Worm (Caenorhabditis elegans) whole organism, L1 larva: ENCODE data around the gene valv-1.
A peak's percentile ranks its signal among the peaks of the same experiment; 100 is the strongest.

Source experiments
- C04F5.9 ChIP-seq: sonication (generic microtip); optimal IDR thresholded peaks from 2 replicates; lab custom pipeline; 2016; ENCODE audit warnings: missing genetic modification characterization, missing compliant biosample characterization
- F16B12.6 ChIP-seq: fragments of 150-350 bp; optimal IDR thresholded peaks from 2 replicates; lab custom pipeline; 2014; ENCODE audit warnings: missing biosample characterization, missing genetic modification characterization
- Y116A8C.19 ChIP-seq: sonication (generic microtip); optimal IDR thresholded peaks from 2 replicates; lab custom pipeline; 2016; ENCODE audit warnings: missing compliant biosample characterization, missing genetic modification characterization, borderline replicate concordance
- alr-1 ChIP-seq: fragments of 200-800 bp; sonication (Bioruptor generic); optimal IDR thresholded peaks from 2 replicates; lab custom pipeline; 2018; ENCODE audit warnings: borderline replicate concordance, mild to moderate bottlenecking, missing genetic modification characterization, missing compliant biosample characterization
- ama-1 ChIP-seq: fragments of 150-350 bp; optimal IDR thresholded peaks from 2 replicates; lab custom pipeline; 2014
- ceh-63 ChIP-seq: fragments of 200-800 bp; sonication (Bioruptor generic); optimal IDR thresholded peaks from 2 replicates; lab custom pipeline; 2018; ENCODE audit warnings: mild to moderate bottlenecking, missing genetic modification characterization, missing compliant biosample characterization
- ceh-82 ChIP-seq, 3 experiments: fragments of 150-350 bp in 1 of 3; sonication (generic microtip) in 2 of 3; optimal IDR thresholded peaks; 2 replicates each; lab custom pipeline; 2014 to 2017; ENCODE audit warnings: missing biosample characterization in 3 of 3, missing genetic modification characterization in 3 of 3
- ceh-88 ChIP-seq: fragments of 200-800 bp; sonication (Bioruptor generic); IDR thresholded peaks from 2 replicates; pipeline ENCODE4 v1.3.6; 2022; ENCODE audit warnings: missing genetic modification characterization, missing compliant biosample characterization
- ceh-90 ChIP-seq: sonication (generic microtip); optimal IDR thresholded peaks from 2 replicates; lab custom pipeline; 2016; ENCODE audit warnings: missing genetic modification characterization, missing compliant biosample characterization
- efl-1 ChIP-seq, 4 experiments: fragments of 150-350 bp; optimal IDR thresholded peaks in 3 of 4; peaks in 1 of 4; 1 replicate in 1 of 4; 2 replicates in 3 of 4; lab custom pipeline; 2014; ENCODE audit warnings: missing biosample characterization in 2 of 4, missing genetic modification characterization in 2 of 4, missing genetic modification reagents in 2 of 4
- efl-3 ChIP-seq: fragments of 200-800 bp; sonication (Bioruptor generic); optimal IDR thresholded peaks from 2 replicates; lab custom pipeline; 2018; ENCODE audit warnings: mild to moderate bottlenecking, missing genetic modification characterization, missing compliant biosample characterization
- egl-13 ChIP-seq: sonication (generic microtip); optimal IDR thresholded peaks from 2 replicates; lab custom pipeline; 2016; ENCODE audit warnings: missing genotype, missing genetic modification reagents, missing genetic modification characterization, missing compliant biosample characterization
- egl-27 ChIP-seq, 2 experiments: fragments of 150-350 bp in 1 of 2; sonication (generic microtip); optimal IDR thresholded peaks; 3 replicates each; lab custom pipeline; 2017 to 2018; ENCODE audit warnings: missing biosample characterization in 2 of 2, missing genetic modification characterization in 2 of 2, missing genetic modification reagents in 2 of 2
- elt-2 ChIP-seq: sonication (generic microtip); optimal IDR thresholded peaks from 2 replicates; lab custom pipeline; 2016; ENCODE audit warnings: missing genetic modification characterization, mild to moderate bottlenecking, inconsistent platforms, missing compliant biosample characterization, missing genetic modification reagents
- elt-3 ChIP-seq, 6 experiments: fragments of 150-350 bp in 1 of 6; sonication (generic microtip); optimal IDR thresholded peaks; 2 replicates each; lab custom pipeline; 2017 to 2018; ENCODE audit warnings: missing biosample characterization in 6 of 6, missing genetic modification characterization in 6 of 6, inconsistent platforms in 1 of 6
- fkh-10 ChIP-seq: sonication (generic microtip); optimal IDR thresholded peaks from 2 replicates; lab custom pipeline; 2017; ENCODE audit warnings: missing biosample characterization, missing genetic modification reagents, missing genetic modification characterization
- fos-1 ChIP-seq: fragments of 150-350 bp; optimal IDR thresholded peaks from 2 replicates; lab custom pipeline; 2014; ENCODE audit warnings: missing biosample characterization, missing genetic modification characterization
- grh-1 ChIP-seq: fragments of 200-800 bp; sonication (Bioruptor generic); IDR thresholded peaks from 2 replicates; pipeline ENCODE4 v1.3.6; 2022; ENCODE audit warnings: missing genetic modification reagents, missing genetic modification characterization, missing compliant biosample characterization
- hlh-17 ChIP-seq: fragments of 200-800 bp; sonication (Bioruptor generic); optimal IDR thresholded peaks from 2 replicates; lab custom pipeline; 2018; ENCODE audit warnings: missing genetic modification characterization, mild to moderate bottlenecking, missing compliant biosample characterization, moderate library complexity, borderline replicate concordance
- hlh-4 ChIP-seq: sonication (generic microtip); optimal IDR thresholded peaks from 2 replicates; lab custom pipeline; 2016; ENCODE audit warnings: mild to moderate bottlenecking, missing genetic modification characterization, missing compliant biosample characterization
- irx-1 ChIP-seq: sonication (generic microtip); optimal IDR thresholded peaks from 2 replicates; lab custom pipeline; 2016; ENCODE audit warnings: missing genetic modification characterization, missing compliant biosample characterization
- isw-1 ChIP-seq: fragments of 200-800 bp; sonication (Bioruptor generic); IDR thresholded peaks from 2 replicates; pipeline ENCODE4 v1.3.6; 2022; ENCODE audit warnings: missing genetic modification characterization, missing compliant biosample characterization
- lin-13 ChIP-seq: fragments of 150-350 bp; optimal IDR thresholded peaks from 2 replicates; lab custom pipeline; 2014; ENCODE audit warnings: missing biosample characterization, missing genetic modification reagents, missing genetic modification characterization
- lin-14 ChIP-seq: fragments of 200-800 bp; sonication (Bioruptor generic); optimal IDR thresholded peaks from 2 replicates; lab custom pipeline; 2018; ENCODE audit warnings: mild to moderate bottlenecking, missing genetic modification characterization, moderate library complexity, missing compliant biosample characterization
- lin-39 ChIP-seq: fragments of 150-350 bp; optimal IDR thresholded peaks from 2 replicates; lab custom pipeline; 2014; ENCODE audit warnings: missing biosample characterization, missing genetic modification reagents, missing genetic modification characterization
- lir-3 ChIP-seq: sonication (generic microtip); optimal IDR thresholded peaks from 2 replicates; lab custom pipeline; 2016; ENCODE audit warnings: mild to moderate bottlenecking, missing genetic modification characterization, moderate library complexity, missing compliant biosample characterization; ENCODE audit not compliant: poor library complexity
- mef-2 ChIP-seq: fragments of 150-350 bp; optimal IDR thresholded peaks from 2 replicates; lab custom pipeline; 2014; ENCODE audit warnings: missing biosample characterization, missing genetic modification characterization
- nhr-11 ChIP-seq: fragments of 150-350 bp; optimal IDR thresholded peaks from 2 replicates; lab custom pipeline; 2014; ENCODE audit warnings: missing biosample characterization, missing genetic modification characterization
- nhr-12 ChIP-seq: sonication (generic microtip); optimal IDR thresholded peaks from 2 replicates; lab custom pipeline; 2017; ENCODE audit warnings: missing biosample characterization, missing genetic modification characterization
- nhr-19 ChIP-seq: fragments of 200-800 bp; sonication (Bioruptor generic); conservative IDR thresholded peaks from 2 replicates; pipeline ENCODE4 v1.3.6; 2022; ENCODE audit warnings: missing genetic modification characterization, missing compliant biosample characterization
- nhr-20 ChIP-seq: sonication (generic microtip); optimal IDR thresholded peaks from 2 replicates; lab custom pipeline; 2016; ENCODE audit warnings: mild to moderate bottlenecking, missing genetic modification characterization, missing compliant biosample characterization
- nhr-237 ChIP-seq: fragments of 150-350 bp; optimal IDR thresholded peaks from 2 replicates; lab custom pipeline; 2014; ENCODE audit warnings: missing biosample characterization, missing genetic modification characterization
- nhr-28 ChIP-seq: fragments of 150-350 bp; optimal IDR thresholded peaks from 2 replicates; lab custom pipeline; 2014; ENCODE audit warnings: missing biosample characterization, missing genetic modification characterization
- nhr-47 ChIP-seq: sonication (generic microtip); optimal IDR thresholded peaks from 2 replicates; lab custom pipeline; 2016; ENCODE audit warnings: mild to moderate bottlenecking, missing genetic modification characterization, moderate library complexity, missing compliant biosample characterization
- nhr-71 ChIP-seq: sonication (generic microtip); optimal IDR thresholded peaks from 2 replicates; lab custom pipeline; 2016; ENCODE audit warnings: mild to moderate bottlenecking, missing genetic modification characterization, moderate library complexity, missing compliant biosample characterization
- nhr-76 ChIP-seq: sonication (generic microtip); optimal IDR thresholded peaks from 2 replicates; lab custom pipeline; 2017; ENCODE audit warnings: missing biosample characterization, missing genetic modification characterization
- nhr-84 ChIP-seq: sonication (generic microtip); optimal IDR thresholded peaks from 2 replicates; lab custom pipeline; 2017; ENCODE audit warnings: missing biosample characterization, missing genetic modification characterization
- nhr-85 ChIP-seq: sonication (generic microtip); peaks from one replicate; lab custom pipeline; 2016; ENCODE audit warnings: missing genetic modification characterization, inconsistent platforms, missing compliant biosample characterization
- pag-3 ChIP-seq: sonication (generic microtip); optimal IDR thresholded peaks from 2 replicates; lab custom pipeline; 2017; ENCODE audit warnings: missing genetic modification characterization, mild to moderate bottlenecking, missing compliant biosample characterization, antibody characterized with exemption, borderline replicate concordance; ENCODE audit not compliant: insufficient read depth
- snpc-4 ChIP-seq: fragments of 150-350 bp; optimal IDR thresholded peaks from 2 replicates; lab custom pipeline; 2014; ENCODE audit warnings: missing biosample characterization, missing genetic modification characterization
- sox-4 ChIP-seq: sonication (generic microtip); optimal IDR thresholded peaks from 2 replicates; lab custom pipeline; 2016; ENCODE audit warnings: missing genetic modification characterization, missing compliant biosample characterization
- swsn-7 ChIP-seq: sonication (generic microtip); optimal IDR thresholded peaks from 2 replicates; lab custom pipeline; 2016; ENCODE audit warnings: missing genetic modification characterization, missing compliant biosample characterization
- tbx-2 ChIP-seq: sonication (generic microtip); optimal IDR thresholded peaks from 2 replicates; lab custom pipeline; 2016; ENCODE audit warnings: missing genetic modification characterization, missing compliant biosample characterization
- tlp-1 ChIP-seq: fragments of 150-350 bp; optimal IDR thresholded peaks from 2 replicates; lab custom pipeline; 2014; ENCODE audit warnings: missing biosample characterization, missing genetic modification characterization
- unc-130 ChIP-seq: fragments of 150-350 bp; optimal IDR thresholded peaks from 2 replicates; lab custom pipeline; 2017; ENCODE audit warnings: missing biosample characterization, missing genetic modification characterization, inconsistent platforms
- unc-30 ChIP-seq: sonication (generic microtip); optimal IDR thresholded peaks from 2 replicates; lab custom pipeline; 2017; ENCODE audit warnings: missing biosample characterization, missing genetic modification characterization
- unc-62 ChIP-seq: fragments of 150-350 bp; optimal IDR thresholded peaks from 2 replicates; lab custom pipeline; 2014; ENCODE audit warnings: missing biosample characterization, missing genetic modification reagents, missing genetic modification characterization
- unc-86 ChIP-seq: sonication (generic microtip); optimal IDR thresholded peaks from 2 replicates; lab custom pipeline; 2016; ENCODE audit warnings: missing genetic modification characterization, missing compliant biosample characterization
- xbp-1 ChIP-seq: sonication (generic microtip); optimal IDR thresholded peaks from 2 replicates; lab custom pipeline; 2016; ENCODE audit warnings: missing genetic modification characterization, missing compliant biosample characterization
- zag-1 ChIP-seq: fragments of 150-350 bp; optimal IDR thresholded peaks from 2 replicates; lab custom pipeline; 2014; ENCODE audit warnings: missing biosample characterization, missing genetic modification characterization
- zip-4 ChIP-seq: fragments of 200-800 bp; sonication (Bioruptor generic); optimal IDR thresholded peaks from 2 replicates; lab custom pipeline; 2018; ENCODE audit warnings: mild to moderate bottlenecking, missing genetic modification characterization, moderate library complexity, missing compliant biosample characterization

Gene valv-1

ce11 chrIV:7487554-7488456 is 42.7 kb upstream of the valv-1 start, which contains the start of the genes his-60 and his-59 (continued):
- TF ChIP-seq elt-2 (tag; lab: Kevin White, UChicago) (no peak), tbx-2 (peak; percentile 47), nhr-19 (GFP tag; lab: Robert Waterston, UW) (peak; percentile 41), nhr-237 (tag; lab: Kevin White, UChicago) (no peak), nhr-11 (tag; lab: Kevin White, UChicago) (no peak), fkh-10 (no peak), sox-4 (tag; lab: Kevin White, UChicago) (no peak), ceh-90 (tag; lab: Kevin White, UChicago) (no peak), swsn-7 (tag; lab: Kevin White, UChicago) (peak; percentile 68), ceh-63 (GFP tag; lab: Kevin White, UChicago) (no peak), fos-1 (no peak), nhr-71 (tag; lab: Kevin White, UChicago) (peak; percentile 57), lin-14 (peak; percentile 67), efl-1 (optimal IDR thresholded peaks at IDR 0.05; lab: Kevin White, UChicago) (peak; percentile 8 to 28), efl-1 (GFP tag; optimal IDR thresholded peaks at IDR 0.05 in 1 of 2; lab: Kevin White, UChicago) (no peak), ama-1 (no peak), zag-1 (tag; lab: Kevin White, UChicago) (no peak), F16B12.6 (tag; lab: Kevin White, UChicago) (no peak), nhr-28 (tag; lab: Kevin White, UChicago) (no peak), nhr-20 (tag; lab: Kevin White, UChicago) (peak; percentile 43), alr-1 (tag; lab: Kevin White, UChicago) (no peak), snpc-4 (tag; lab: Kevin White, UChicago) (no peak), egl-27 (tag; optimal IDR thresholded peaks at IDR 0.05; lab: Kevin White, UChicago) (no peak), unc-86 (peak; percentile 58), xbp-1 (tag; lab: Kevin White, UChicago) (peak; percentile 19), tlp-1 (no peak), irx-1 (tag; lab: Kevin White, UChicago) (no peak), unc-130 (no peak), nhr-84 (no peak), nhr-85 (tag; lab: Kevin White, UChicago) (peak; percentile 79), mef-2 (tag; lab: Kevin White, UChicago) (no peak), lin-13 (GFP tag; lab: Kevin White, UChicago) (no peak), nhr-12 (no peak), unc-62 (GFP tag; lab: Kevin White, UChicago) (no peak), C04F5.9 (tag; lab: Kevin White, UChicago) (no peak), nhr-47 (no peak), elt-3 (tag; optimal IDR thresholded peaks at IDR 0.05; lab: Kevin White, UChicago) (no peak), efl-3 (GFP tag; lab: Kevin White, UChicago) (peak; percentile 70), lir-3 (tag; lab: Kevin White, UChicago) (no peak), Y116A8C.19 (tag; lab: Kevin White, UChicago) (no peak), isw-1 (GFP tag; lab: Robert Waterston, UW) (peak; percentile 7; the same call in 1 of the 2 replicates), nhr-76 (tag; lab: Kevin White, UChicago) (no peak), ceh-82 (tag; optimal IDR thresholded peaks at IDR 0.05; lab: Kevin White, UChicago) (no peak), zip-4 (GFP tag; lab: Kevin White, UChicago) (no peak), hlh-4 (no peak), lin-39 (tag; lab: Kevin White, UChicago) (peak; percentile 36), grh-1 (GFP tag; lab: Robert Waterston, UW) (peak; percentile 47; the same call in 1 of the 2 replicates), unc-30 (tag; lab: Kevin White, UChicago) (no peak), hlh-17 (GFP tag; lab: Kevin White, UChicago) (no peak), ceh-88 (GFP tag; lab: Robert Waterston, UW) (0 out of 2 replicates have a peak, but pooled peaks have one; percentile 14), egl-13 (tag; lab: Kevin White, UChicago) (no peak), pag-3 (tag; lab: Kevin White, UChicago) (no peak)
